Fruit fly (Drosophila melanogaster) whole organism, prepupa: ENCODE data around the gene dmrt11E.
A peak's percentile ranks its signal among the peaks of the same experiment; 100 is the strongest.

Experiments
- CG10631 ChIP-seq: fragments of 200-800 bp; sonication (Bioruptor generic); optimal IDR thresholded peaks from 2 replicates; lab custom pipeline; 2016; ENCODE audit warnings: missing biosample characterization, missing genetic modification characterization
- CG10669 ChIP-seq: fragments of 200-800 bp; sonication (Bioruptor generic); optimal IDR thresholded peaks from 3 replicates; lab custom pipeline; 2018; ENCODE audit warnings: missing biosample characterization, mild to moderate bottlenecking, missing genetic modification characterization, moderate library complexity
- CG11294 ChIP-seq: fragments of 200-800 bp; sonication (Bioruptor generic); IDR thresholded peaks from 2 replicates; pipeline ENCODE4 v1.3.6; 2022; ENCODE audit warnings: missing biosample characterization, missing genetic modification characterization
- CG11762 ChIP-seq: fragments of 200-800 bp; sonication (Bioruptor generic); optimal IDR thresholded peaks from 3 replicates; lab custom pipeline; 2016; ENCODE audit warnings: missing biosample characterization, missing genetic modification characterization; ENCODE audit not compliant: insufficient read depth
- CG11902 ChIP-seq: fragments of 200-800 bp; sonication (Bioruptor generic); optimal IDR thresholded peaks from 3 replicates; lab custom pipeline; 2016; ENCODE audit warnings: missing biosample characterization, missing genetic modification characterization
- CG15336 ChIP-seq: fragments of 200-800 bp; sonication (Bioruptor generic); IDR thresholded peaks from 2 replicates; pipeline ENCODE4 v1.3.6; 2022; ENCODE audit warnings: missing biosample characterization, missing genetic modification characterization
- CG16779 ChIP-seq: fragments of 200-800 bp; sonication (Bioruptor generic); optimal IDR thresholded peaks from 3 replicates; lab custom pipeline; 2017; ENCODE audit warnings: missing biosample characterization, mild to moderate bottlenecking, missing genetic modification characterization
- CG3032 ChIP-seq: fragments of 200-800 bp; optimal IDR thresholded peaks from 2 replicates; lab custom pipeline; 2019; ENCODE audit warnings: missing biosample characterization, mild to moderate bottlenecking, missing genetic modification characterization, moderate library complexity
- CG32006 ChIP-seq: fragments of 200-800 bp; sonication (Bioruptor generic); optimal IDR thresholded peaks from 3 replicates; lab custom pipeline; 2017; ENCODE audit warnings: missing biosample characterization, mild to moderate bottlenecking, missing genetic modification characterization
- CG34406 ChIP-seq: fragments of 200-800 bp; sonication (Bioruptor generic); optimal IDR thresholded peaks from 3 replicates; lab custom pipeline; 2016; ENCODE audit warnings: missing biosample characterization, missing genetic modification characterization
- CG4318 ChIP-seq: fragments of 200-800 bp; sonication (Bioruptor generic); optimal IDR thresholded peaks from 3 replicates; lab custom pipeline; 2017; ENCODE audit warnings: missing biosample characterization, mild to moderate bottlenecking, missing genetic modification characterization
- CG6163 ChIP-seq: fragments of 200-800 bp; sonication (Bioruptor generic); IDR thresholded peaks from 3 replicates; pipeline ENCODE4 v1.3.6; 2022; ENCODE audit warnings: missing biosample characterization, missing genetic modification characterization
- CG6276 ChIP-seq: fragments of 200-800 bp; sonication (Bioruptor generic); optimal IDR thresholded peaks from 2 replicates; lab custom pipeline; 2017; ENCODE audit warnings: missing biosample characterization, mild to moderate bottlenecking, missing genetic modification characterization
- CG6792 ChIP-seq: fragments of 200-800 bp; sonication (Bioruptor generic); optimal IDR thresholded peaks from 3 replicates; lab custom pipeline; 2016; ENCODE audit warnings: missing biosample characterization, missing genetic modification characterization
- CG6854 ChIP-seq: fragments of 200-800 bp; sonication (Bioruptor generic); optimal IDR thresholded peaks from 2 replicates; lab custom pipeline; 2017; ENCODE audit warnings: missing biosample characterization, mild to moderate bottlenecking, missing genetic modification characterization
- CG7368 ChIP-seq: fragments of 200-800 bp; sonication (Bioruptor generic); optimal IDR thresholded peaks from 3 replicates; lab custom pipeline; 2016; ENCODE audit warnings: missing biosample characterization, missing genetic modification characterization
- CG8119 ChIP-seq: fragments of 200-800 bp; sonication (Bioruptor generic); IDR thresholded peaks from 3 replicates; pipeline ENCODE4 v1.3.6; 2022; ENCODE audit warnings: missing biosample characterization, missing genetic modification characterization
- CG8319 ChIP-seq: fragments of 200-800 bp; sonication (Bioruptor generic); optimal IDR thresholded peaks from 3 replicates; lab custom pipeline; 2016; ENCODE audit warnings: missing biosample characterization, missing genetic modification characterization
- CG8632 ChIP-seq: fragments of 200-800 bp; sonication (Bioruptor generic); optimal IDR thresholded peaks from 3 replicates; lab custom pipeline; 2016; ENCODE audit warnings: missing biosample characterization, missing genetic modification characterization
- Eip78C ChIP-seq: fragments of 200-800 bp; sonication (Bioruptor generic); peaks from one replicate; lab custom pipeline; 2016; ENCODE audit warnings: missing biosample characterization, missing genetic modification characterization
- Eip93F ChIP-seq: fragments of 200-800 bp; sonication (Bioruptor generic); optimal IDR thresholded peaks from 2 replicates; lab custom pipeline; 2016; ENCODE audit warnings: missing biosample characterization, mild to moderate bottlenecking, missing genetic modification characterization
- Ets21C ChIP-seq: fragments of 200-800 bp; sonication (Bioruptor generic); optimal IDR thresholded peaks from 3 replicates; lab custom pipeline; 2016; ENCODE audit warnings: missing biosample characterization, missing genetic modification characterization
- Ets96B ChIP-seq: fragments of 200-800 bp; optimal IDR thresholded peaks from 2 replicates; lab custom pipeline; 2019; ENCODE audit warnings: missing biosample characterization, mild to moderate bottlenecking, missing genetic modification characterization, moderate library complexity
- Gug ChIP-seq: fragments of 200-800 bp; sonication (Bioruptor generic); IDR thresholded peaks from 2 replicates; pipeline ENCODE4 v1.3.6; 2022; ENCODE audit warnings: missing biosample characterization, missing genetic modification characterization
- Hr39 ChIP-seq: fragments of 200-800 bp; sonication (Bioruptor generic); optimal IDR thresholded peaks from 2 replicates; lab custom pipeline; 2016; ENCODE audit warnings: missing biosample characterization, missing genetic modification characterization
- Hr4 ChIP-seq: fragments of 200-800 bp; sonication (Bioruptor generic); optimal IDR thresholded peaks from 3 replicates; lab custom pipeline; 2016; ENCODE audit warnings: missing biosample characterization, missing genetic modification characterization
- Lpt ChIP-seq: fragments of 200-800 bp; sonication (Bioruptor generic); optimal IDR thresholded peaks from 3 replicates; lab custom pipeline; 2016; ENCODE audit warnings: missing biosample characterization, missing genetic modification characterization
- Met ChIP-seq: fragments of 200-800 bp; sonication (Bioruptor generic); optimal IDR thresholded peaks from 3 replicates; lab custom pipeline; 2016; ENCODE audit warnings: missing biosample characterization, missing genetic modification characterization
- OdsH ChIP-seq: fragments of 200-800 bp; sonication (Bioruptor generic); optimal IDR thresholded peaks from 3 replicates; lab custom pipeline; 2016; ENCODE audit warnings: missing biosample characterization, missing genetic modification characterization
- Sox102F ChIP-seq: fragments of 200-800 bp; sonication (Bioruptor generic); optimal IDR thresholded peaks from 2 replicates; lab custom pipeline; 2016; ENCODE audit warnings: missing biosample characterization, mild to moderate bottlenecking, missing genetic modification characterization
- Sox15 ChIP-seq: fragments of 200-800 bp; sonication (Bioruptor generic); optimal IDR thresholded peaks from 3 replicates; lab custom pipeline; 2016; ENCODE audit warnings: missing biosample characterization, missing genetic modification characterization
- achi ChIP-seq: fragments of 200-800 bp; sonication (Bioruptor generic); optimal IDR thresholded peaks from 3 replicates; lab custom pipeline; 2016; ENCODE audit warnings: missing biosample characterization, missing genetic modification characterization
- cyc ChIP-seq: fragments of 200-800 bp; sonication (Bioruptor generic); optimal IDR thresholded peaks from 3 replicates; lab custom pipeline; 2016; ENCODE audit warnings: missing biosample characterization, missing genetic modification characterization
- dac ChIP-seq: fragments of 200-800 bp; sonication (Bioruptor generic); optimal IDR thresholded peaks from 2 replicates; lab custom pipeline; 2017; ENCODE audit warnings: missing biosample characterization, mild to moderate bottlenecking, missing genetic modification characterization
- dsx ChIP-seq: fragments of 200-800 bp; optimal IDR thresholded peaks from 3 replicates; lab custom pipeline; 2019; ENCODE audit warnings: missing biosample characterization, mild to moderate bottlenecking, missing genetic modification characterization, moderate library complexity; ENCODE audit not compliant: poor library complexity, severe bottlenecking
- eg ChIP-seq: fragments of 200-800 bp; sonication (Bioruptor generic); IDR thresholded peaks from 3 replicates; pipeline ENCODE4 v1.3.6; 2022; ENCODE audit warnings: missing biosample characterization, missing genetic modification characterization
- esn ChIP-seq: fragments of 200-800 bp; sonication (Bioruptor generic); optimal IDR thresholded peaks from 2 replicates; lab custom pipeline; 2016; ENCODE audit warnings: missing biosample characterization, mild to moderate bottlenecking, missing genetic modification characterization, moderate library complexity
- fd59A ChIP-seq: fragments of 200-800 bp; sonication (Bioruptor generic); optimal IDR thresholded peaks from 2 replicates; lab custom pipeline; 2017; ENCODE audit warnings: missing biosample characterization, mild to moderate bottlenecking, missing genetic modification characterization, missing genetic modification reagents
- fd85E ChIP-seq: fragments of 200-800 bp; sonication (Bioruptor generic); optimal IDR thresholded peaks from 3 replicates; lab custom pipeline; 2016; ENCODE audit warnings: missing biosample characterization, missing genetic modification characterization
- fkh ChIP-seq: fragments of 200-800 bp; sonication (Bioruptor generic); optimal IDR thresholded peaks from 3 replicates; lab custom pipeline; 2017; ENCODE audit warnings: missing biosample characterization, mild to moderate bottlenecking, missing genetic modification characterization, moderate library complexity
- lz ChIP-seq: fragments of 200-800 bp; sonication (Bioruptor generic); optimal IDR thresholded peaks from 3 replicates; lab custom pipeline; 2016; ENCODE audit warnings: missing biosample characterization, missing genetic modification characterization
- net ChIP-seq: fragments of 200-800 bp; sonication (Bioruptor generic); optimal IDR thresholded peaks from 3 replicates; lab custom pipeline; 2016; ENCODE audit warnings: missing biosample characterization, missing genetic modification characterization
- pdm3 ChIP-seq: fragments of 200-800 bp; sonication (Bioruptor generic); optimal IDR thresholded peaks from 3 replicates; lab custom pipeline; 2016; ENCODE audit warnings: missing biosample characterization, missing genetic modification characterization
- salr ChIP-seq, 2 experiments: fragments of 200-800 bp; sonication (Bioruptor generic); optimal IDR thresholded peaks; 3 replicates each; lab custom pipeline; 2016 to 2018; ENCODE audit warnings: missing biosample characterization in 2 of 2, missing genetic modification characterization in 2 of 2, mild to moderate bottlenecking in 1 of 2
- spab ChIP-seq: fragments of 200-800 bp; sonication (Bioruptor generic); optimal IDR thresholded peaks from 2 replicates; lab custom pipeline; 2017; ENCODE audit warnings: missing biosample characterization, mild to moderate bottlenecking, missing genetic modification characterization, missing genetic modification reagents
- svp ChIP-seq: fragments of 200-800 bp; sonication (Bioruptor generic); peaks from one replicate; lab custom pipeline; 2016; ENCODE audit warnings: missing biosample characterization, missing genetic modification characterization
- topi ChIP-seq: fragments of 200-800 bp; sonication (Bioruptor generic); optimal IDR thresholded peaks from 3 replicates; lab custom pipeline; 2016; ENCODE audit warnings: missing biosample characterization, missing genetic modification characterization
- vri ChIP-seq: fragments of 200-800 bp; sonication (Bioruptor generic); optimal IDR thresholded peaks from 3 replicates; lab custom pipeline; 2016; ENCODE audit warnings: missing biosample characterization, mild to moderate bottlenecking, missing genetic modification characterization

The dmrt11E gene

dm6 chrX:13323114-13323513 is 44.9 kb upstream of the dmrt11E start (continued):
- TF ChIP-seq net (GFP tag; lab: Kevin White, UChicago) = peak; percentile 54
- peak; percentile 72 for TF ChIP-seq CG34406 (GFP tag; lab: Kevin White, UChicago)
- peak; percentile 57; the same call in 1 of the 3 replicates for TF ChIP-seq CG6163 (GFP tag; lab: Robert Waterston, UW)
- TF ChIP-seq Gug (GFP tag; lab: Robert Waterston, UW) = no peak
- no peak for TF ChIP-seq fd85E
- TF ChIP-seq Sox102F (GFP tag; lab: Kevin White, UChicago) = peak; percentile 76
- peak; percentile 60 for TF ChIP-seq achi (GFP tag; lab: Kevin White, UChicago)
- TF ChIP-seq lz (GFP tag; lab: Kevin White, UChicago) = peak; percentile 78
- peak; percentile 52 for TF ChIP-seq CG4318 (GFP tag; lab: Kevin White, UChicago)
- TF ChIP-seq CG16779 (tag; lab: Kevin White, UChicago) = no peak
- peak; percentile 65 for TF ChIP-seq Hr4 (GFP tag; lab: Kevin White, UChicago)
- peak; percentile 54 for TF ChIP-seq CG8632 (GFP tag; lab: Kevin White, UChicago)
- peak; percentile 2 for TF ChIP-seq CG6276 (GFP tag; lab: Kevin White, UChicago)
- peak; percentile 69 for TF ChIP-seq CG32006 (GFP tag; lab: Kevin White, UChicago)
- no peak for TF ChIP-seq CG3032
- TF ChIP-seq CG11294 (GFP tag; lab: Robert Waterston, UW) = peak; percentile 8; the same call in 1 of the 2 replicates
- peak; percentile 67 for TF ChIP-seq CG15336
- no peak for TF ChIP-seq CG6854
- peak; percentile 73 for TF ChIP-seq Ets21C (GFP tag; lab: Kevin White, UChicago)
- TF ChIP-seq CG8319 (GFP tag; lab: Kevin White, UChicago) = peak; percentile 44
- peak; percentile 24 for TF ChIP-seq CG7368
- TF ChIP-seq fd59A (GFP tag; lab: Kevin White, UChicago) = no peak
- peak; percentile 66 for TF ChIP-seq CG6792
- peak; percentile 6 for TF ChIP-seq CG10669
- TF ChIP-seq svp (GFP tag; lab: Kevin White, UChicago) = peak; percentile 81
- TF ChIP-seq Eip78C (GFP tag; lab: Kevin White, UChicago) = peak; percentile 87
- TF ChIP-seq dac (GFP tag; lab: Kevin White, UChicago) = no peak
- TF ChIP-seq spab (GFP tag; lab: Kevin White, UChicago) = no peak
- no peak for TF ChIP-seq Ets96B
- TF ChIP-seq topi (GFP tag; lab: Kevin White, UChicago) = peak; percentile 83
- peak; percentile 85 for TF ChIP-seq esn (GFP tag; lab: Kevin White, UChicago)
- peak; percentile 60; the same call in 2 of the 3 replicates for TF ChIP-seq CG8119 (GFP tag; lab: Robert Waterston, UW)
- TF ChIP-seq Eip93F (GFP tag; lab: Kevin White, UChicago) = no peak
- peak; percentile 37 for TF ChIP-seq Lpt

dm6 chrX:13323526-13323925 is 44.5 kb upstream of the dmrt11E start:
- peak; percentile 77 for TF ChIP-seq fkh (GFP tag; lab: Kevin White, UChicago)
- no peak for TF ChIP-seq CG6792
- no peak for TF ChIP-seq Lpt
- TF ChIP-seq, all 60 proteins: peak for 1

dm6 chrX:13325310-13325709 is 42.7 kb upstream of the dmrt11E start:
- TF ChIP-seq vri (GFP tag; lab: Kevin White, UChicago) (peak; percentile 16), Met (GFP tag; lab: Kevin White, UChicago) (peak; percentile 49), achi (GFP tag; lab: Kevin White, UChicago) (no peak), eg (GFP tag; lab: Robert Waterston, UW) (peak; percentile 41; the same call in 1 of the 3 replicates), CG10631 (no peak), CG7368 (no peak), topi (GFP tag; lab: Kevin White, UChicago) (peak; percentile 6), CG6276 (GFP tag; lab: Kevin White, UChicago) (peak; percentile 47), salr (GFP tag; optimal IDR thresholded peaks at IDR 0.05; lab: Kevin White, UChicago) (no peak), dsx (GFP tag; lab: Kevin White, UChicago) (no peak), fkh (GFP tag; lab: Kevin White, UChicago) (no peak), CG3032 (no peak), pdm3 (peak; percentile 25), esn (GFP tag; lab: Kevin White, UChicago) (peak; percentile 40), Eip78C (GFP tag; lab: Kevin White, UChicago) (peak; percentile 51), Sox15 (peak; percentile 2), OdsH (GFP tag; lab: Kevin White, UChicago) (peak; percentile 7), CG32006 (GFP tag; lab: Kevin White, UChicago) (peak; percentile 43), CG4318 (GFP tag; lab: Kevin White, UChicago) (no peak), CG11762 (no peak), Hr39 (GFP tag; lab: Kevin White, UChicago) (peak; percentile 51), CG11902 (GFP tag; lab: Kevin White, UChicago) (no peak), svp (GFP tag; lab: Kevin White, UChicago) (peak; percentile 80), cyc (peak; percentile 29), CG6854 (no peak)
